Worm (Caenorhabditis elegans) whole organism, L2 larva: ENCODE results near the gene Y38F1A.4.

Source experiments
- C34F6.9 ChIP-seq: fragments of 150-350 bp; optimal IDR thresholded peaks from 2 replicates; lab custom pipeline; 2014; ENCODE audit warnings: missing biosample characterization, missing genetic modification characterization
- F13H6.1 ChIP-seq: sonication (generic microtip); optimal IDR thresholded peaks from 2 replicates; lab custom pipeline; 2016; ENCODE audit warnings: missing genetic modification characterization, missing compliant biosample characterization
- R02D3.7 ChIP-seq: fragments of 150-350 bp; optimal IDR thresholded peaks from 2 replicates; lab custom pipeline; 2014; ENCODE audit warnings: missing biosample characterization, missing genetic modification characterization
- Y55F3AM.14 ChIP-seq: fragments of 200-800 bp; sonication (Bioruptor generic); optimal IDR thresholded peaks from 2 replicates; lab custom pipeline; 2018; ENCODE audit warnings: mild to moderate bottlenecking, missing genetic modification characterization, missing compliant biosample characterization
- ZK546.5 ChIP-seq: sonication (generic microtip); optimal IDR thresholded peaks from 2 replicates; lab custom pipeline; 2017; ENCODE audit warnings: missing biosample characterization, missing genetic modification characterization
- alr-1 ChIP-seq: fragments of 150-350 bp; optimal IDR thresholded peaks from 2 replicates; lab custom pipeline; 2014; ENCODE audit warnings: missing biosample characterization, missing genetic modification characterization
- aly-2 ChIP-seq: fragments of 150-350 bp; optimal IDR thresholded peaks from 2 replicates; lab custom pipeline; 2014; ENCODE audit warnings: missing biosample characterization, missing genetic modification characterization
- ama-1 ChIP-seq: fragments of 150-350 bp; optimal IDR thresholded peaks from 2 replicates; lab custom pipeline; 2018; ENCODE audit warnings: inconsistent platforms
- blmp-1 ChIP-seq: sonication (generic microtip); optimal IDR thresholded peaks from 2 replicates; lab custom pipeline; 2017; ENCODE audit warnings: missing genetic modification characterization, mild to moderate bottlenecking, missing compliant biosample characterization, antibody characterized with exemption, moderate library complexity; ENCODE audit not compliant: insufficient read depth
- ceh-16 ChIP-seq: fragments of 150-350 bp; optimal IDR thresholded peaks from 2 replicates; lab custom pipeline; 2014; ENCODE audit warnings: missing biosample characterization, missing genetic modification characterization
- ceh-82 ChIP-seq: fragments of 150-350 bp; optimal IDR thresholded peaks from 2 replicates; lab custom pipeline; 2014; ENCODE audit warnings: missing biosample characterization, missing genetic modification characterization
- crh-2 ChIP-seq: sonication (generic microtip); optimal IDR thresholded peaks from 2 replicates; lab custom pipeline; 2017; ENCODE audit warnings: missing biosample characterization, missing genetic modification characterization
- dmd-4 ChIP-seq: sonication (generic microtip); optimal IDR thresholded peaks from 2 replicates; lab custom pipeline; 2017; ENCODE audit warnings: missing biosample characterization, missing genetic modification characterization
- egl-27 ChIP-seq: sonication (generic microtip); optimal IDR thresholded peaks from 3 replicates; lab custom pipeline; 2017; ENCODE audit warnings: missing biosample characterization, missing genetic modification reagents, missing genetic modification characterization
- elt-1 ChIP-seq: fragments of 150-350 bp; optimal IDR thresholded peaks from 2 replicates; lab custom pipeline; 2014; ENCODE audit warnings: missing biosample characterization, missing genetic modification characterization
- elt-3 ChIP-seq: sonication (generic microtip); optimal IDR thresholded peaks from 2 replicates; lab custom pipeline; 2017; ENCODE audit warnings: missing biosample characterization, missing genetic modification characterization
- fos-1 ChIP-seq: fragments of 150-350 bp; optimal IDR thresholded peaks from 2 replicates; lab custom pipeline; 2014; ENCODE audit warnings: missing biosample characterization, missing genetic modification characterization
- gmeb-1 ChIP-seq: fragments of 150-350 bp; optimal IDR thresholded peaks from 2 replicates; lab custom pipeline; 2014; ENCODE audit warnings: missing biosample characterization, missing genetic modification characterization
- lin-11 ChIP-seq: fragments of 150-350 bp; sonication (generic microtip); optimal IDR thresholded peaks from 2 replicates; lab custom pipeline; 2014; ENCODE audit warnings: missing biosample characterization, missing genetic modification characterization, inconsistent platforms, mixed read lengths
- lin-13 ChIP-seq: fragments of 150-350 bp; optimal IDR thresholded peaks from 2 replicates; lab custom pipeline; 2014; ENCODE audit warnings: missing biosample characterization, missing genetic modification reagents, missing genetic modification characterization
- lin-39 ChIP-seq: fragments of 150-350 bp; optimal IDR thresholded peaks from 2 replicates; lab custom pipeline; 2014; ENCODE audit warnings: missing biosample characterization, missing genetic modification reagents, missing genetic modification characterization
- lsy-2 ChIP-seq, 2 experiments: fragments of 150-350 bp in 1 of 2; sonication (generic microtip) in 1 of 2; optimal IDR thresholded peaks; 2 replicates each; lab custom pipeline; 2014 to 2017; ENCODE audit warnings: missing biosample characterization in 2 of 2, missing genetic modification characterization in 2 of 2
- mab-5 ChIP-seq: fragments of 150-350 bp; optimal IDR thresholded peaks from 2 replicates; lab custom pipeline; 2014; ENCODE audit warnings: missing biosample characterization, missing genetic modification characterization
- mbf-1 ChIP-seq: sonication (generic microtip); optimal IDR thresholded peaks from 2 replicates; lab custom pipeline; 2017; ENCODE audit warnings: missing biosample characterization, missing genetic modification characterization
- mdl-1 ChIP-seq, 2 experiments: fragments of 150-350 bp in 1 of 2; sonication (generic microtip) in 1 of 2; optimal IDR thresholded peaks; 2 replicates each; lab custom pipeline; 2017; ENCODE audit warnings: missing biosample characterization in 2 of 2, missing genetic modification characterization in 2 of 2
- nhr-10 ChIP-seq: sonication (generic microtip); optimal IDR thresholded peaks from 2 replicates; lab custom pipeline; 2017; ENCODE audit warnings: missing biosample characterization, missing genetic modification characterization
- nhr-11 ChIP-seq: fragments of 150-350 bp; optimal IDR thresholded peaks from 2 replicates; lab custom pipeline; 2014; ENCODE audit warnings: missing biosample characterization, missing genetic modification characterization
- nhr-12 ChIP-seq: fragments of 150-350 bp; optimal IDR thresholded peaks from 2 replicates; lab custom pipeline; 2014; ENCODE audit warnings: missing biosample characterization, missing genetic modification characterization
- nhr-129 ChIP-seq: fragments of 150-350 bp; optimal IDR thresholded peaks from 2 replicates; lab custom pipeline; 2014; ENCODE audit warnings: missing biosample characterization, missing genetic modification characterization
- nhr-21 ChIP-seq: fragments of 150-350 bp; optimal IDR thresholded peaks from 2 replicates; lab custom pipeline; 2014; ENCODE audit warnings: missing biosample characterization, missing genetic modification characterization
- nhr-23 ChIP-seq: fragments of 150-350 bp; optimal IDR thresholded peaks from 2 replicates; lab custom pipeline; 2014; ENCODE audit warnings: missing biosample characterization, missing genetic modification reagents, missing genetic modification characterization
- nhr-237 ChIP-seq: fragments of 150-350 bp; optimal IDR thresholded peaks from 2 replicates; lab custom pipeline; 2014; ENCODE audit warnings: missing biosample characterization, missing genetic modification characterization
- nhr-25 ChIP-seq: fragments of 150-350 bp; sonication (generic microtip); optimal IDR thresholded peaks from 3 replicates; lab custom pipeline; 2014; ENCODE audit warnings: missing biosample characterization, missing genetic modification characterization
- nhr-6 ChIP-seq: fragments of 150-350 bp; optimal IDR thresholded peaks from 2 replicates; lab custom pipeline; 2014; ENCODE audit warnings: missing biosample characterization, missing genetic modification characterization
- nhr-77 ChIP-seq: fragments of 150-350 bp; optimal IDR thresholded peaks from 2 replicates; lab custom pipeline; 2014; ENCODE audit warnings: missing biosample characterization, missing genetic modification characterization
- peb-1 ChIP-seq: fragments of 150-350 bp; optimal IDR thresholded peaks from 2 replicates; lab custom pipeline; 2014; ENCODE audit warnings: missing biosample characterization, missing genetic modification characterization
- sem-4 ChIP-seq: fragments of 150-350 bp; optimal IDR thresholded peaks from 2 replicates; lab custom pipeline; 2014; ENCODE audit warnings: missing biosample characterization, missing genetic modification reagents, missing genetic modification characterization
- skn-1 ChIP-seq: sonication (generic microtip); optimal IDR thresholded peaks from 2 replicates; lab custom pipeline; 2017; ENCODE audit warnings: missing biosample characterization, missing genetic modification characterization
- sma-3 ChIP-seq: sonication (generic microtip); optimal IDR thresholded peaks from 2 replicates; lab custom pipeline; 2016; ENCODE audit warnings: missing genetic modification reagents, missing genetic modification characterization, missing compliant biosample characterization
- sma-9 ChIP-seq, 2 experiments: fragments of 150-350 bp in 1 of 2; sonication (generic microtip) in 1 of 2; optimal IDR thresholded peaks; 2 replicates each; lab custom pipeline; 2014 to 2016; ENCODE audit warnings: missing genetic modification characterization in 2 of 2, mild to moderate bottlenecking in 1 of 2, missing biosample characterization in 1 of 2, missing compliant biosample characterization in 1 of 2, missing genetic modification reagents in 1 of 2, moderate library complexity in 1 of 2
- snpc-4 ChIP-seq: fragments of 150-350 bp; optimal IDR thresholded peaks from 2 replicates; lab custom pipeline; 2014; ENCODE audit warnings: missing biosample characterization, missing genetic modification characterization
- unc-39 ChIP-seq: fragments of 150-350 bp; optimal IDR thresholded peaks from 2 replicates; lab custom pipeline; 2014; ENCODE audit warnings: missing biosample characterization, missing genetic modification characterization
- unc-55 ChIP-seq: fragments of 150-350 bp; sonication (generic microtip); optimal IDR thresholded peaks from 3 replicates; lab custom pipeline; 2014; ENCODE audit warnings: missing biosample characterization, missing genetic modification reagents, missing genetic modification characterization
- unc-62 ChIP-seq: fragments of 150-350 bp; optimal IDR thresholded peaks from 2 replicates; lab custom pipeline; 2014; ENCODE audit warnings: missing biosample characterization, missing genetic modification reagents, missing genetic modification characterization
- ztf-1 ChIP-seq: fragments of 200-800 bp; sonication (Bioruptor generic); conservative IDR thresholded peaks from 2 replicates; pipeline ENCODE4 v1.3.6; 2022; ENCODE audit warnings: missing genetic modification characterization, missing compliant biosample characterization
- ztf-4 ChIP-seq: fragments of 150-350 bp; optimal IDR thresholded peaks from 2 replicates; lab custom pipeline; 2014; ENCODE audit warnings: missing biosample characterization, missing genetic modification characterization

Y38F1A.4 gene

ce11 chrII:13006283-13006682 lies 36.8 kb upstream of the Y38F1A.4 start:
- TF ChIP-seq elt-3 (no peak), nhr-129 (tag; lab: Kevin White, UChicago) (no peak), skn-1 (tag; lab: Kevin White, UChicago) (no peak), nhr-12 (tag; lab: Kevin White, UChicago) (no peak), ztf-1 (no peak), nhr-25 (tag; lab: Kevin White, UChicago) (peak; percentile 26), nhr-10 (tag; lab: Kevin White, UChicago) (no peak), blmp-1 (tag; lab: Kevin White, UChicago) (peak; percentile 27), snpc-4 (tag; lab: Kevin White, UChicago) (no peak), C34F6.9 (tag; lab: Kevin White, UChicago) (no peak), nhr-77 (tag; lab: Kevin White, UChicago) (no peak), lsy-2 (tag; optimal IDR thresholded peaks at IDR 0.05; lab: Kevin White, UChicago) (peak in 1 of 2 experiments; percentile 36), mdl-1 (tag; optimal IDR thresholded peaks at IDR 0.05; lab: Kevin White, UChicago) (no peak), egl-27 (tag; lab: Kevin White, UChicago) (no peak), aly-2 (no peak), sem-4 (tag; lab: Kevin White, UChicago) (no peak), fos-1 (peak; percentile 17), nhr-6 (tag; lab: Kevin White, UChicago) (no peak), unc-39 (tag; lab: Kevin White, UChicago) (no peak), ama-1 (lab: Kevin White, UChicago) (no peak), unc-55 (no peak), sma-9 (GFP tag; optimal IDR thresholded peaks at IDR 0.05; lab: Kevin White, UChicago) (peak; percentile 82), sma-9 (tag; optimal IDR thresholded peaks at IDR 0.05; lab: Kevin White, UChicago) (no peak), nhr-11 (tag; lab: Kevin White, UChicago) (no peak), crh-2 (tag; lab: Kevin White, UChicago) (peak; percentile 74), nhr-21 (tag; lab: Kevin White, UChicago) (peak; percentile 56), ceh-82 (tag; lab: Kevin White, UChicago) (no peak), dmd-4 (tag; lab: Kevin White, UChicago) (no peak), ztf-4 (tag; lab: Kevin White, UChicago) (no peak), ZK546.5 (tag; lab: Kevin White, UChicago) (no peak), elt-1 (tag; lab: Kevin White, UChicago) (no peak), lin-39 (tag; lab: Kevin White, UChicago) (no peak), lin-13 (no peak), sma-3 (GFP tag; lab: Kevin White, UChicago) (peak; percentile 23), peb-1 (tag; lab: Kevin White, UChicago) (no peak), nhr-237 (no peak), gmeb-1 (tag; lab: Kevin White, UChicago) (no peak), mbf-1 (tag; lab: Kevin White, UChicago) (no peak), mab-5 (tag; lab: Kevin White, UChicago) (no peak), Y55F3AM.14 (no peak), R02D3.7 (tag; lab: Kevin White, UChicago) (no peak), lin-11 (tag; lab: Kevin White, UChicago) (no peak), nhr-23 (tag; lab: Kevin White, UChicago) (no peak), unc-62 (no peak), alr-1 (no peak), F13H6.1 (tag; lab: Kevin White, UChicago) (no peak), ceh-16 (tag; lab: Kevin White, UChicago) (no peak)

ce11 chrII:13004872-13005252 lies 35.3 kb upstream of the Y38F1A.4 start:
- TF ChIP-seq mdl-1 (tag; optimal IDR thresholded peaks at IDR 0.05; lab: Kevin White, UChicago) (no peak), lsy-2 (tag; optimal IDR thresholded peaks at IDR 0.05; lab: Kevin White, UChicago) (no peak), nhr-25 (tag; lab: Kevin White, UChicago) (no peak), unc-62 (no peak), sem-4 (tag; lab: Kevin White, UChicago) (no peak), ceh-82 (tag; lab: Kevin White, UChicago) (no peak), aly-2 (no peak), elt-1 (tag; lab: Kevin White, UChicago) (no peak)
